Fruit fly (Drosophila melanogaster): ENCODE results near the gene pll.

The pll gene

dm6 chr3R:27293065-27293464, 40.1 kb upstream of the pll start:
- TF ChIP-seq Mio (GFP tag; optimal IDR thresholded peaks at IDR 0.05): no peak
- TF ChIP-seq Sp1 (GFP tag; optimal IDR thresholded peaks at IDR 0.05): no peak
- TF ChIP-seq N (GFP tag; optimal IDR thresholded peaks at IDR 0.05): no peak
- no peak for TF ChIP-seq br (GFP tag; optimal IDR thresholded peaks at IDR 0.05)
- no peak for TF ChIP-seq fru (GFP tag; optimal IDR thresholded peaks at IDR 0.05)
- no peak for TF ChIP-seq sage (GFP tag; optimal IDR thresholded peaks at IDR 0.05)
- no peak for TF ChIP-seq Hr83 (GFP tag; optimal IDR thresholded peaks at IDR 0.05; ENCODE audit: poor library complexity, severe bottlenecking)
- TF ChIP-seq h (GFP tag; optimal IDR thresholded peaks at IDR 0.05): no peak
- no peak for TF ChIP-seq CrebA (GFP tag; optimal IDR thresholded peaks at IDR 0.05; ENCODE audit: borderline replicate concordance)
- TF ChIP-seq woc (GFP tag; optimal IDR thresholded peaks at IDR 0.05): no peak
- TF ChIP-seq lola (GFP tag; optimal IDR thresholded peaks at IDR 0.05): no peak
- TF ChIP-seq sv (GFP tag; optimal IDR thresholded peaks at IDR 0.05): no peak
- TF ChIP-seq Vsx2 (GFP tag; optimal IDR thresholded peaks at IDR 0.05; ENCODE audit: partially characterized antibody): no peak
- TF ChIP-seq Dif (GFP tag; optimal IDR thresholded peaks at IDR 0.05; ENCODE audit: partially characterized antibody): no peak
- TF ChIP-seq foxo (GFP tag; optimal IDR thresholded peaks at IDR 0.05): no peak

- TF ChIP-seq dl (GFP tag; optimal IDR thresholded peaks at IDR 0.05; ENCODE audit: insufficient read depth in 1 of 2, partially characterized antibody in 2 of 2) (no peak), OdsH (GFP tag; optimal IDR thresholded peaks at IDR 0.05) (peak; percentile 64), N (GFP tag; optimal IDR thresholded peaks at IDR 0.05) (no peak), pan (optimal IDR thresholded peaks at IDR 0.05) (no peak), Myc (optimal IDR thresholded peaks at IDR 0.05) (no peak), rgr (GFP tag; optimal IDR thresholded peaks at IDR 0.05) (peak; percentile 78), br (GFP tag; optimal IDR thresholded peaks at IDR 0.05) (peak; percentile 46), woc (GFP tag; optimal IDR thresholded peaks at IDR 0.05) (peak; percentile 15), jim (GFP tag; optimal IDR thresholded peaks at IDR 0.05) (no peak), Dfd (GFP tag; optimal IDR thresholded peaks at IDR 0.05) (no peak), GATAd (GFP tag; optimal IDR thresholded peaks at IDR 0.05) (no peak), HLH106 (tag; optimal IDR thresholded peaks at IDR 0.05) (peak; percentile 24), Abd-B (GFP tag; optimal IDR thresholded peaks at IDR 0.05) (no peak), brk (GFP tag; optimal IDR thresholded peaks at IDR 0.05) (no peak), CG32264 (GFP tag; optimal IDR thresholded peaks at IDR 0.05) (peak; percentile 50), tai (GFP tag; optimal IDR thresholded peaks at IDR 0.05) (no peak), Dif (GFP tag; optimal IDR thresholded peaks at IDR 0.05; ENCODE audit: partially characterized antibody) (no peak), sage (GFP tag; optimal IDR thresholded peaks at IDR 0.05) (no peak), ey (GFP tag; optimal IDR thresholded peaks at IDR 0.05) (peak; percentile 71), Rel (GFP tag; optimal IDR thresholded peaks at IDR 0.05) (no peak), Rel (tag; optimal IDR thresholded peaks at IDR 0.05) (peak; percentile 8), h (GFP tag; optimal IDR thresholded peaks at IDR 0.05) (peak; percentile 72), dsf (GFP tag; optimal IDR thresholded peaks at IDR 0.05; ENCODE audit: borderline replicate concordance) (no peak), dmrt93B (GFP tag; optimal IDR thresholded peaks at IDR 0.05) (peak; percentile 9), foxo (GFP tag; optimal IDR thresholded peaks at IDR 0.05) (peak in 1 of 2 experiments; percentile 78), CrebA (GFP tag; optimal IDR thresholded peaks at IDR 0.05; ENCODE audit: borderline replicate concordance) (no peak), sv (GFP tag; optimal IDR thresholded peaks at IDR 0.05) (peak; percentile 50), Sp1 (GFP tag; optimal IDR thresholded peaks at IDR 0.05) (peak; percentile 65), lola (GFP tag; optimal IDR thresholded peaks at IDR 0.05) (no peak), Jra (GFP tag; optimal IDR thresholded peaks at IDR 0.05) (peak; percentile 32), psq (GFP tag; optimal IDR thresholded peaks at IDR 0.05) (peak; percentile 49), Vsx2 (GFP tag; optimal IDR thresholded peaks at IDR 0.05; ENCODE audit: partially characterized antibody) (no peak), fru (GFP tag; optimal IDR thresholded peaks at IDR 0.05) (peak; percentile 73), usp (GFP tag; optimal IDR thresholded peaks at IDR 0.05) (no peak), CG9705 (GFP tag; optimal IDR thresholded peaks at IDR 0.05) (no peak), Hr83 (GFP tag; optimal IDR thresholded peaks at IDR 0.05; ENCODE audit: poor library complexity, severe bottlenecking) (peak; percentile 36), Hr78 (GFP tag; optimal IDR thresholded peaks at IDR 0.05) (no peak), Hnf4 (GFP tag; optimal IDR thresholded peaks at IDR 0.05) (peak; percentile 69), Mio (GFP tag; optimal IDR thresholded peaks at IDR 0.05) (no peak)
Measured at dm6 chr3R:27292159-27292880, 39.3 kb upstream of the pll start, which contains the start of gene CG3348. CG3348 (minus strand) TSS chr3R:27292209.
